Fruit fly (Drosophila melanogaster) whole organism, embryonic: ENCODE measurements around the gene CG15155.
A peak's percentile ranks its signal among the peaks of the same experiment; 100 is the strongest.

Experiments used
- Bgb ChIP-seq: fragments of 200-800 bp; sonication (Bioruptor generic); IDR thresholded peaks from 2 replicates; pipeline ENCODE4 v1.3.6; 2022; ENCODE audit warnings: missing biosample characterization, missing genetic modification characterization; ENCODE audit not compliant: partially characterized antibody
- CG11504 ChIP-seq: fragments of 200-800 bp; sonication (Bioruptor generic); optimal IDR thresholded peaks from 3 replicates; lab custom pipeline; 2019; ENCODE audit warnings: missing biosample characterization, mild to moderate bottlenecking, missing genetic modification characterization, moderate library complexity
- CG11695 ChIP-seq: fragments of 200-800 bp; sonication (Bioruptor generic); IDR thresholded peaks from 3 replicates; pipeline ENCODE4 v1.3.6; 2022; ENCODE audit warnings: missing biosample characterization, missing genetic modification characterization
- CG12299 ChIP-seq: fragments of 200-800 bp; sonication (Bioruptor generic); optimal IDR thresholded peaks from 2 replicates; lab custom pipeline; 2018; ENCODE audit warnings: missing biosample characterization, mild to moderate bottlenecking, missing genetic modification characterization
- CG15269 ChIP-seq: fragments of 200-800 bp; sonication (Bioruptor generic); optimal IDR thresholded peaks from 2 replicates; lab custom pipeline; 2018; ENCODE audit warnings: missing biosample characterization, mild to moderate bottlenecking, missing genetic modification characterization, moderate library complexity
- CG17328 ChIP-seq: fragments of 200-800 bp; sonication (Bioruptor generic); IDR thresholded peaks from 2 replicates; pipeline ENCODE4 v1.3.6; 2022; ENCODE audit warnings: missing biosample characterization, missing genetic modification characterization
- CG17359 ChIP-seq: fragments of 200-800 bp; sonication (Bioruptor generic); optimal IDR thresholded peaks from 3 replicates; lab custom pipeline; 2018; ENCODE audit warnings: missing biosample characterization, mild to moderate bottlenecking, missing genetic modification characterization, moderate library complexity
- CG17568 ChIP-seq: fragments of 200-800 bp; sonication (Bioruptor generic); optimal IDR thresholded peaks from 2 replicates; lab custom pipeline; 2018; ENCODE audit warnings: missing biosample characterization, mild to moderate bottlenecking, missing genetic modification characterization, moderate library complexity
- CG1792 ChIP-seq: fragments of 200-800 bp; sonication (Bioruptor generic); optimal IDR thresholded peaks from 2 replicates; lab custom pipeline; 2016; ENCODE audit warnings: missing biosample characterization, missing genetic modification characterization
- CG18476 ChIP-seq: fragments of 200-800 bp; sonication (Bioruptor generic); optimal IDR thresholded peaks from 2 replicates; lab custom pipeline; 2016; ENCODE audit warnings: missing biosample characterization, mild to moderate bottlenecking, missing genetic modification characterization
- CG2120 ChIP-seq: fragments of 200-800 bp; sonication (Bioruptor generic); optimal IDR thresholded peaks from 3 replicates; lab custom pipeline; 2016; ENCODE audit warnings: missing biosample characterization, missing genetic modification characterization
- CG2678 ChIP-seq: fragments of 200-800 bp; sonication (Bioruptor generic); optimal IDR thresholded peaks from 3 replicates; lab custom pipeline; 2019; ENCODE audit warnings: missing biosample characterization, mild to moderate bottlenecking, missing genetic modification characterization, moderate library complexity
- CG30403 ChIP-seq: fragments of 200-800 bp; sonication (Bioruptor generic); optimal IDR thresholded peaks from 3 replicates; lab custom pipeline; 2016; ENCODE audit warnings: missing biosample characterization, missing genetic modification characterization
- CG32532 ChIP-seq: fragments of 200-800 bp; sonication (Bioruptor generic); IDR thresholded peaks from 2 replicates; pipeline ENCODE4 v1.3.6; 2022; ENCODE audit warnings: missing biosample characterization, missing genetic modification characterization
- CG3281 ChIP-seq: fragments of 200-800 bp; sonication (Bioruptor generic); optimal IDR thresholded peaks from 3 replicates; lab custom pipeline; 2017; ENCODE audit warnings: missing biosample characterization, mild to moderate bottlenecking, missing genetic modification characterization
- CG43689 ChIP-seq: fragments of 200-800 bp; sonication (Bioruptor generic); IDR thresholded peaks from 2 replicates; pipeline ENCODE4 v1.3.6; 2022; ENCODE audit warnings: missing biosample characterization, missing genetic modification characterization
- CG8089 ChIP-seq: fragments of 200-800 bp; sonication (Bioruptor generic); optimal IDR thresholded peaks from 3 replicates; lab custom pipeline; 2016; ENCODE audit warnings: missing biosample characterization, missing genetic modification characterization
- CoRest ChIP-seq: fragments of 200-800 bp; sonication (Bioruptor generic); optimal IDR thresholded peaks from 3 replicates; lab custom pipeline; 2018; ENCODE audit warnings: missing biosample characterization, mild to moderate bottlenecking, missing genetic modification characterization, moderate library complexity
- Dek ChIP-seq: fragments of 200-800 bp; sonication (Bioruptor generic); optimal IDR thresholded peaks from 3 replicates; lab custom pipeline; 2019; ENCODE audit warnings: missing biosample characterization, mild to moderate bottlenecking, missing genetic modification characterization, moderate library complexity
- Dip2 ChIP-seq: fragments of 200-800 bp; sonication (Bioruptor generic); IDR thresholded peaks from 2 replicates; pipeline ENCODE4 v1.3.6; 2022; ENCODE audit warnings: missing biosample characterization, missing genetic modification characterization
- E2f2 ChIP-seq: fragments of 200-800 bp; sonication (Bioruptor generic); IDR thresholded peaks from 2 replicates; pipeline ENCODE4 v1.3.6; 2022; ENCODE audit warnings: missing biosample characterization, missing genetic modification characterization
- H2.0 ChIP-seq: fragments of 200-800 bp; sonication (Bioruptor generic); IDR thresholded peaks from 2 replicates; pipeline ENCODE4 v1.3.6; 2022; ENCODE audit warnings: missing biosample characterization, missing genetic modification characterization
- Hmr ChIP-seq: fragments of 200-800 bp; sonication (Bioruptor generic); optimal IDR thresholded peaks from 3 replicates; lab custom pipeline; 2017; ENCODE audit warnings: mild to moderate bottlenecking, missing biosample characterization, missing genetic modification reagents, missing genetic modification characterization
- MBD-R2 ChIP-seq: fragments of 200-800 bp; sonication (Bioruptor generic); IDR thresholded peaks from 2 replicates; pipeline ENCODE4 v1.3.6; 2022; ENCODE audit warnings: missing biosample characterization, missing genetic modification characterization
- Myb ChIP-seq: fragments of 200-800 bp; sonication (Bioruptor generic); optimal IDR thresholded peaks from 2 replicates; lab custom pipeline; 2016; ENCODE audit warnings: missing biosample characterization, missing genetic modification characterization
- Nf-YB ChIP-seq: fragments of 200-800 bp; sonication (Bioruptor generic); optimal IDR thresholded peaks from 3 replicates; lab custom pipeline; 2019; ENCODE audit warnings: missing biosample characterization, mild to moderate bottlenecking, missing genetic modification characterization, moderate library complexity
- PHDP ChIP-seq: fragments of 200-800 bp; sonication (Bioruptor generic); optimal IDR thresholded peaks from 3 replicates; lab custom pipeline; 2018; ENCODE audit warnings: missing biosample characterization, mild to moderate bottlenecking, missing genetic modification characterization, moderate library complexity
- Spps ChIP-seq: fragments of 200-800 bp; sonication (Bioruptor generic); optimal IDR thresholded peaks from 2 replicates; lab custom pipeline; 2018; ENCODE audit warnings: missing biosample characterization, mild to moderate bottlenecking, missing genetic modification characterization
- Taf1 ChIP-seq: fragments of 200-800 bp; sonication (Bioruptor generic); IDR thresholded peaks from 2 replicates; pipeline ENCODE4 v1.3.6; 2022; ENCODE audit warnings: missing biosample characterization, missing genetic modification characterization
- Tbp ChIP-seq: fragments of >200 bp; optimal IDR thresholded peaks from 2 replicates; lab custom pipeline; 2018; ENCODE audit warnings: missing biosample characterization, missing genetic modification characterization
- abd-A ChIP-seq: fragments of 200-800 bp; sonication (Bioruptor generic); optimal IDR thresholded peaks from 3 replicates; lab custom pipeline; 2019; ENCODE audit warnings: missing biosample characterization, mild to moderate bottlenecking, missing genetic modification characterization, moderate library complexity
- ac ChIP-seq: fragments of 200-800 bp; sonication (Bioruptor generic); optimal IDR thresholded peaks from 3 replicates; lab custom pipeline; 2017; ENCODE audit warnings: missing biosample characterization, mild to moderate bottlenecking, missing genetic modification characterization
- bcd ChIP-seq: fragments of 200-800 bp; sonication (Bioruptor generic); optimal IDR thresholded peaks from 2 replicates; lab custom pipeline; 2017; ENCODE audit warnings: missing biosample characterization, mild to moderate bottlenecking, missing genetic modification characterization
- dpn ChIP-seq, 2 experiments: fragments of 200-800 bp; sonication (Bioruptor generic); optimal IDR thresholded peaks; 3 replicates each; lab custom pipeline; 2016; ENCODE audit warnings: missing biosample characterization in 2 of 2, missing genetic modification characterization in 2 of 2
- dysf ChIP-seq: fragments of 200-800 bp; sonication (Bioruptor generic); IDR thresholded peaks from 3 replicates; pipeline ENCODE4 v1.3.6; 2022; ENCODE audit warnings: missing biosample characterization, missing genetic modification characterization
- gem ChIP-seq: fragments of 200-800 bp; sonication (Bioruptor generic); optimal IDR thresholded peaks from 2 replicates; lab custom pipeline; 2019; ENCODE audit warnings: missing biosample characterization, mild to moderate bottlenecking, missing genetic modification characterization, moderate library complexity
- gro ChIP-seq: fragments of 200-800 bp; sonication (Bioruptor generic); optimal IDR thresholded peaks from 2 replicates; lab custom pipeline; 2016; ENCODE audit warnings: missing biosample characterization, missing genetic modification characterization
- hkb ChIP-seq, 2 experiments: fragments of 200-800 bp in 1 of 2; fragments of >200 bp in 1 of 2; sonication (Bioruptor generic) in 1 of 2; IDR thresholded peaks in 1 of 2; optimal IDR thresholded peaks in 1 of 2; 2 replicates each; pipeline versions ENCODE4 v1.3.6 to Lab custom; 2017 to 2022; ENCODE audit warnings: missing biosample characterization in 1 of 2, missing genetic modification characterization in 1 of 2
- lab ChIP-seq: fragments of 200-800 bp; sonication (Bioruptor generic); optimal IDR thresholded peaks from 3 replicates; lab custom pipeline; 2017; ENCODE audit warnings: missing biosample characterization, missing genetic modification characterization, mild to moderate bottlenecking, moderate library complexity, missing genetic modification reagents
- lilli ChIP-seq: fragments of 200-800 bp; sonication (Bioruptor generic); optimal IDR thresholded peaks from 3 replicates; lab custom pipeline; 2016; ENCODE audit warnings: missing biosample characterization, missing genetic modification characterization
- nerfin-2 ChIP-seq: fragments of 200-800 bp; sonication (Bioruptor generic); IDR thresholded peaks from 2 replicates; pipeline ENCODE4 v1.3.6; 2022; ENCODE audit warnings: missing biosample characterization, missing genetic modification characterization; ENCODE audit not compliant: partially characterized antibody
- otp ChIP-seq: fragments of 200-800 bp; sonication (Bioruptor generic); IDR thresholded peaks from 3 replicates; pipeline ENCODE4, ENCODE4 v1.3.6; 2022; ENCODE audit warnings: missing biosample characterization, missing genetic modification characterization
- pfk ChIP-seq: fragments of 200-800 bp; sonication (Bioruptor generic); optimal IDR thresholded peaks from 2 replicates; lab custom pipeline; 2018; ENCODE audit warnings: missing biosample characterization, mild to moderate bottlenecking, missing genetic modification characterization, moderate library complexity
- pros ChIP-seq: fragments of 200-800 bp; sonication (Bioruptor generic); optimal IDR thresholded peaks from 3 replicates; lab custom pipeline; 2019; ENCODE audit warnings: missing biosample characterization, mild to moderate bottlenecking, missing genetic modification characterization, moderate library complexity
- sd ChIP-seq: fragments of 200-800 bp; sonication (Bioruptor generic); optimal IDR thresholded peaks from 3 replicates; lab custom pipeline; 2018; ENCODE audit warnings: missing biosample characterization, mild to moderate bottlenecking, missing genetic modification characterization, moderate library complexity
- sob ChIP-seq: fragments of 200-800 bp; sonication (Bioruptor generic); IDR thresholded peaks from 2 replicates; pipeline ENCODE4 v1.3.6; 2022; ENCODE audit warnings: missing biosample characterization, missing genetic modification characterization
- tin ChIP-seq: fragments of 200-800 bp; sonication (Bioruptor generic); optimal IDR thresholded peaks from 3 replicates; lab custom pipeline; 2016; ENCODE audit warnings: missing biosample characterization, missing genetic modification characterization

The CG15155 gene

DNA sequence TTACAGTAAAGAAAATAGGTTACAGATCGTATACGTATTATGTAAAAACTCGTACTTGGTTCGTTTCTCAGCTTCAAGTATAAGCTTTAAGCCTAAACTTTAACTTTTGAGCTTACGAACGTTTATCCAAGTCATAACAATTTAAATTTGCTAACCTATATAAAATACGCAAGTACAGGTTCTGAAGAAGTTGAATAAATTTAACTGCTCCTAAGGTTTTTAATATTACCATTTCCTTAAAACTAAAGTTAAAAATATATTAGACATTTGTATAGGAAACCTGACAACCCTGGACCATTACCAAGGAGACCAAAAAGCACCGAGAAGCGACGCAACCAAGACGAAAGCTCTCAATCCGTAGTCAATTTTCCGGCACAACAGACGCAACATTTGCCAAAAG, 35.0 kb upstream of the CG15155 start, which contains the start of gene CG5758 (continued):
- TF ChIP-seq tin (no peak), sob (GFP tag; lab: Robert Waterston, UW) (peak; percentile 23; the same call in 1 of the 2 replicates), otp (GFP tag; lab: Robert Waterston, UW) (no peak), Bgb (GFP tag; lab: Robert Waterston, UW) (peak; percentile 49; the same call in 1 of the 2 replicates), Tbp (GFP tag; lab: Kevin White, UChicago) (no peak), ac (GFP tag; lab: Kevin White, UChicago) (no peak), CG11504 (tag; lab: Kevin White, UChicago) (peak; percentile 59), pfk (GFP tag; lab: Kevin White, UChicago) (no peak), dysf (GFP tag; lab: Robert Waterston, UW) (no peak), CG3281 (GFP tag; lab: Kevin White, UChicago) (peak; percentile 36), lilli (peak; percentile 44), PHDP (tag; lab: Kevin White, UChicago) (peak; percentile 40), Dip2 (GFP tag; lab: Robert Waterston, UW) (no peak), CG2678 (tag; lab: Kevin White, UChicago) (peak; percentile 36), Spps (tag; lab: Kevin White, UChicago) (no peak), CG2120 (GFP tag; lab: Kevin White, UChicago) (peak; percentile 67), CG12299 (peak; percentile 30), CG32532 (peak; percentile 42; the same call in 1 of the 2 replicates), lab (GFP tag; lab: Kevin White, UChicago) (peak; percentile 54), CG15269 (peak; percentile 44), CoRest (tag; lab: Kevin White, UChicago) (peak; percentile 27), CG17359 (tag; lab: Kevin White, UChicago) (no peak), CG30403 (GFP tag; lab: Kevin White, UChicago) (peak; percentile 36), MBD-R2 (GFP tag; lab: Robert Waterston, UW) (no peak), Dek (peak; percentile 45), gro (GFP tag; lab: Kevin White, UChicago) (peak; percentile 38), Hmr (GFP tag; lab: Kevin White, UChicago) (peak; percentile 59), dpn (GFP tag; optimal IDR thresholded peaks at IDR 0.05; lab: Kevin White, UChicago) (no peak), Myb (GFP tag; lab: Kevin White, UChicago) (peak; percentile 25), Taf1 (GFP tag; lab: Robert Waterston, UW) (no peak)

DNA sequence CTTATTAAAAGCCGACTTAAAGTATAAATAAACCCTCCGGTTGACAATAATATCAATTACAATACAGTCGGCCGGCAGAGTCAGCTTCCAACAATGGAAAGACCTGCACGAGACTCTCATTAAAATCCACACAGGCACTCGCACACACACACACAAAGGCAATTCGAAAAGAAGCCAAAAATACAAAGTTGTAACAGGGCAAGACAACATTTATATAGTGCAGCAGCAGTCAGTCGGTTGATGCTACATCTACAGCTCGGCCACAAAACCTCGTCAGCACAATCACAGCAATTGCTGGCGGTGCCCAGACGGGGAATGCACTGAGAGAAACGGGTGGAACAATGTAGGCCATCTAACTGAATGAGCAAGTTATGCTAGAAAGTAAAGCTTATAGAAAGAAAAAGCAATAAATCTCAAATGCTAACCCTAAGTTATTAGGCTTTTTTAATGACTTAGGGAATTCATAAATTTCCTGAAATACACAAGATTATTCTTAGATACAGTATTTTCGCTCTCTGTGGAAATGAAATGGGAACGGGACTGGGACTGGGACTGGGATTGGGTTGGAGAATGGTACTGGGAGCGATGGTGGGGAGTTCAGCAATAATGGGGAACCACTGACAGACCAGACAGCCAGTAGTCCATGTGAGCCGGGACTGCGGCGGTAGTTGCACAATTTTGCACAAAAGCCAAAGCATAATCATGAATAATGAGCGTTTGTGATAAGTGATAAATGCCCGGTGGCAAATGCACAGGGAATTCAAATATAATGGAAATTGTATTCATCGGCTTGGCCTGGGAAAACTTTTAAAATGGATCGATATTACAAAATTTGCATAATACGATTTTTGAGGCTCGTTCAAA, 33.1 kb upstream of the CG15155 start:
- no peak for TF ChIP-seq CG17568 (GFP tag; lab: Kevin White, UChicago)
- TF ChIP-seq Nf-YB (GFP tag; lab: Kevin White, UChicago): no peak
- TF ChIP-seq E2f2 (GFP tag; lab: Robert Waterston, UW): 0 out of 2 replicates have a peak, but pooled peaks have one; percentile 19
- no peak for TF ChIP-seq pfk (GFP tag; lab: Kevin White, UChicago)
- TF ChIP-seq nerfin-2 (GFP tag; lab: Robert Waterston, UW): no peak
- no peak for TF ChIP-seq abd-A (tag; lab: Kevin White, UChicago)
- no peak for TF ChIP-seq hkb (optimal IDR thresholded peaks at IDR 0.05; lab: Kevin White, UChicago)
- TF ChIP-seq hkb (GFP tag; IDR thresholded peaks at IDR 0.05; lab: Robert Waterston, UW): peak; percentile 28; the same call in 1 of the 2 replicates
- TF ChIP-seq CG17328 (GFP tag; lab: Robert Waterston, UW): peak; percentile 48; the same call in 1 of the 2 replicates
- TF ChIP-seq CG18476 (GFP tag; lab: Kevin White, UChicago): peak; percentile 28
- no peak for TF ChIP-seq CG8089 (GFP tag; lab: Kevin White, UChicago)
- TF ChIP-seq bcd (GFP tag; lab: Kevin White, UChicago): peak; percentile 45
- peak; percentile 70 for TF ChIP-seq gem (tag; lab: Kevin White, UChicago)
- TF ChIP-seq sob (GFP tag; lab: Robert Waterston, UW): 0 out of 2 replicates have a peak, but pooled peaks have one; percentile 37
- TF ChIP-seq CG11695: peak; percentile 59; the same call in 1 of the 3 replicates
- TF ChIP-seq sd (tag; lab: Kevin White, UChicago): no peak
- TF ChIP-seq pros (GFP tag; lab: Kevin White, UChicago): no peak
- TF ChIP-seq CG1792: peak; percentile 40
- peak; percentile 45; the same call in 2 of the 3 replicates for TF ChIP-seq dysf (GFP tag; lab: Robert Waterston, UW)
- TF ChIP-seq CG43689: no peak
- peak; percentile 46 for TF ChIP-seq H2.0
